Fruit fly (Drosophila melanogaster): ENCODE results near the gene NUCB1.

NUCB1 gene

DNA sequence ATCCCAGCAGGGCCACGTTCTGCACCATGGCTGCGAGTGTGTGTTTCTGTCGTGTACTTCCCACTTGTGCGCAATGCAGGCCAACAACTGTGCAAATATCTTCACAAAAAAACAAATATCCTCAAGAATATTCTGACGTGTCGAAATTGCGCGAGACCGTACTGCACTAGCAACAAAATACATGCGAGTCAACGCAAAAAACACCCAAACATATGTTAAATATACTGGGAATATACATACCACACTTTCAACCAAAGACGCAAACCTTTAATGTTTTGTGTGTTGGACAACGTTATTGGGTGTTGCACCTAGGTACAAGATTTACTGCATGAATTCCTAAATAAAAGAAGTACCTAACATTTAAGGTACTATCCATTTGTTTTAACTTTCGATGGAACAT is at the start of gene NUCB1 (continued):
- no peak for TF ChIP-seq B-H1 (GFP tag; IDR thresholded peaks at IDR 0.05)
- TF ChIP-seq CG7372 (GFP tag; IDR thresholded peaks at IDR 0.05) = no peak
- no peak for TF ChIP-seq Nf-YB (GFP tag; optimal IDR thresholded peaks at IDR 0.05)
- no peak for TF ChIP-seq Taf1 (GFP tag; IDR thresholded peaks at IDR 0.05)
- no peak for TF ChIP-seq Fer3 (tag; optimal IDR thresholded peaks at IDR 0.05)
- TF ChIP-seq insv (GFP tag; optimal IDR thresholded peaks at IDR 0.05) = no peak
- TF ChIP-seq Dfd (GFP tag; optimal IDR thresholded peaks at IDR 0.05) = no peak
- TF ChIP-seq z (GFP tag; IDR thresholded peaks at IDR 0.05) = no peak
- TF ChIP-seq CG7987 (GFP tag; optimal IDR thresholded peaks at IDR 0.05) = peak; percentile 16
- no peak for TF ChIP-seq Hand (GFP tag; optimal IDR thresholded peaks at IDR 0.05)
- no peak for TF ChIP-seq CG10959 (GFP tag; IDR thresholded peaks at IDR 0.05)
- peak; percentile 46 for TF ChIP-seq zen (tag; optimal IDR thresholded peaks at IDR 0.05)
- TF ChIP-seq Elba2 (GFP tag; optimal IDR thresholded peaks at IDR 0.05) = no peak
- TF ChIP-seq CG7357 (GFP tag; IDR thresholded peaks at IDR 0.05) = no peak
- TF ChIP-seq Ptx1 (GFP tag; IDR thresholded peaks at IDR 0.05) = peak; percentile 38
- TF ChIP-seq zfh2 (GFP tag; optimal IDR thresholded peaks at IDR 0.05) = peak; percentile 49
- peak; percentile 41 for TF ChIP-seq Sry-δ (GFP tag; optimal IDR thresholded peaks at IDR 0.05)
- no peak for TF ChIP-seq inv (GFP tag; IDR thresholded peaks at IDR 0.05; ENCODE audit: partially characterized antibody)
- TF ChIP-seq ERR (GFP tag; optimal IDR thresholded peaks at IDR 0.05) = peak; percentile 34
- peak; percentile 77 for TF ChIP-seq nmo (GFP tag; optimal IDR thresholded peaks at IDR 0.05)
- no peak; the same call in 1 of the 2 replicates for TF ChIP-seq tna (GFP tag; IDR thresholded peaks at IDR 0.05; ENCODE audit: partially characterized antibody)
- no peak for TF ChIP-seq CG5180 (GFP tag; optimal IDR thresholded peaks at IDR 0.05)
- peak; percentile 12 for TF ChIP-seq Mad (GFP tag; optimal IDR thresholded peaks at IDR 0.05)
- TF ChIP-seq CG3847 (GFP tag; IDR thresholded peaks at IDR 0.05) = peak; percentile 80
- TF ChIP-seq Camta (GFP tag; optimal IDR thresholded peaks at IDR 0.05) = peak; percentile 15
- no peak for TF ChIP-seq Optix (GFP tag; IDR thresholded peaks at IDR 0.05)
- peak; percentile 83 for TF ChIP-seq CG15514 (GFP tag; optimal IDR thresholded peaks at IDR 0.05)
- TF ChIP-seq Six4 (GFP tag; optimal IDR thresholded peaks at IDR 0.05) = no peak
- peak; percentile 36 for TF ChIP-seq CG10209 (GFP tag; optimal IDR thresholded peaks at IDR 0.05)
- no peak for TF ChIP-seq lbe (GFP tag; optimal IDR thresholded peaks at IDR 0.05)
- TF ChIP-seq mirr (GFP tag; optimal IDR thresholded peaks at IDR 0.05) = peak; percentile 33
- TF ChIP-seq Gug (GFP tag; IDR thresholded peaks at IDR 0.05) = no peak
- TF ChIP-seq odd (GFP tag; optimal IDR thresholded peaks at IDR 0.05) = no peak
- TF ChIP-seq aop (GFP tag; IDR thresholded peaks at IDR 0.05) = no peak
- no peak for TF ChIP-seq CG13775 (GFP tag; optimal IDR thresholded peaks at IDR 0.05)
- peak; percentile 33 for TF ChIP-seq CG9609 (GFP tag; optimal IDR thresholded peaks at IDR 0.05)
- TF ChIP-seq fd102C (GFP tag; optimal IDR thresholded peaks at IDR 0.05) = no peak
- TF ChIP-seq Nf-YA (GFP tag; IDR thresholded peaks at IDR 0.05) = no peak
- no peak for TF ChIP-seq ato (GFP tag; IDR thresholded peaks at IDR 0.05; ENCODE audit: partially characterized antibody)
- TF ChIP-seq lola (GFP tag; optimal IDR thresholded peaks at IDR 0.05) = peak in 1 of 3 experiments; percentile 16
- TF ChIP-seq rib (GFP tag; IDR thresholded peaks at IDR 0.05) = no peak
- no peak for TF ChIP-seq ac (GFP tag; optimal IDR thresholded peaks at IDR 0.05)
- no peak; the same call in 1 of the 2 replicates for TF ChIP-seq bbx (GFP tag; IDR thresholded peaks at IDR 0.05; ENCODE audit: partially characterized antibody)
- TF ChIP-seq wor (GFP tag; IDR thresholded peaks at IDR 0.05) = no peak
- no peak for TF ChIP-seq Pdp1 (GFP tag; optimal IDR thresholded peaks at IDR 0.05)
- TF ChIP-seq CG11456 (GFP tag; IDR thresholded peaks at IDR 0.05) = peak; percentile 56; the same call in 1 of the 3 replicates
- TF ChIP-seq wek (GFP tag; optimal IDR thresholded peaks at IDR 0.05) = no peak
- peak; percentile 71 for TF ChIP-seq CG15479 (GFP tag; optimal IDR thresholded peaks at IDR 0.05)
- TF ChIP-seq gem (tag; optimal IDR thresholded peaks at IDR 0.05) = no peak
- TF ChIP-seq Ets65A (GFP tag) = peak; percentile 92
- peak; percentile 97 for TF ChIP-seq row (GFP tag; IDR thresholded peaks at IDR 0.05)

Measured in whole organism, embryonic.